Fruit fly (Drosophila melanogaster) S2 (cell line): Measurements from ENCODE around the gene CG13733.

Source experiments
- CG8478 ChIP-seq: fragments of >200 bp; optimal IDR thresholded peaks from 2 replicates; lab custom pipeline; 2018
- CTCF ChIP-seq, 2 experiments: fragments of >200 bp; optimal IDR thresholded peaks; 2 replicates each; lab custom pipeline; 2018

DNA sequence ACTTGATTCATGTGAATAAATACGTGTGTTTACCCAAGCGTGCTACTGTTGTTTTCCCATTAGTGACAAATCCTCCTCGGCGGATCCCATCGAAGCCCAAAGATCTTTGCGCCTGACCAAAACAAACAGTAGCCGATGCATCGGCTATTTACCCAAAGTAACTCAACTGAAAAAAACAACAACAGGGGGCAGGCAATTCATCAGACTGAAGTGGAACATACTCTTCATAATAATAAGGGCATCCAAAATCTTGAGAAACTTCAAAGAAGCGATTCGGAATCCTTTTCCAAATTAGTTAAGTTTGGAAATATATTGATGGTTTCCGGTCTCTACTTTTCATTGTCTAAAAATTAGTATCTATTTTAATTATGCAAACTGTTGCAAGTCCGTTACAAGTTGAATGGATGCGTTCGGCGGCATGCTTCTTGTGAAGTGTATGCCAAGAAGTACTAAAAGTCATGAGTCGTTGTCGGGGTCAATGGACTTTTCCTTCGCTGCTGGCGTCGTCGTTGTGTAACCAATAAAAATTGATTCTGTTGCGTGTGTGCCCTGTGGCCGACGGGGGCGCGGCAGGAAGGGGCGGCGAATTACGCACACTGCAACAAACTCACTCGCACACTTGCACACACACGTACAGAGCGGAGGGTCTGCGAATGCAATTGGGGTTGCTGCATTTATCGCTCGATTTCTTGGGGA, 16.7 kb upstream of the CG13733 start:
- TF ChIP-seq CTCF (optimal IDR thresholded peaks at IDR 0.05; lab: Kevin White, UChicago) (no peak), CG8478 (lab: Kevin White, UChicago) (no peak)
